Worm (Caenorhabditis elegans): ENCODE data around the gene tbx-41.
A peak's percentile ranks its signal among the peaks of the same experiment; 100 is the strongest.

The tbx-41 gene

ce11 chrX:1837703-1838102, 27.3 kb upstream of the tbx-41 start (continued):
- TF ChIP-seq F49E8.2 (tag; optimal IDR thresholded peaks at IDR 0.05; ENCODE audit: borderline replicate concordance) (peak; percentile 23), rbr-2 (tag; optimal IDR thresholded peaks at IDR 0.05) (peak; percentile 52), duxl-1 (tag; optimal IDR thresholded peaks at IDR 0.05; ENCODE audit: poor library complexity) (peak; percentile 96), dmd-8 (GFP tag; IDR thresholded peaks at IDR 0.05) (peak; percentile 65; the same call in 1 of the 2 replicates), zag-1 (tag; optimal IDR thresholded peaks at IDR 0.05) (no peak), Y75B8A.6 (GFP tag; IDR thresholded peaks at IDR 0.05) (peak; percentile 75), spr-1 (tag; optimal IDR thresholded peaks at IDR 0.05) (peak; percentile 34), cey-2 (tag; optimal IDR thresholded peaks at IDR 0.05; ENCODE audit: borderline replicate concordance, insufficient read depth) (no peak), attf-4 (tag; optimal IDR thresholded peaks at IDR 0.05) (no peak), mes-2 (tag; optimal IDR thresholded peaks at IDR 0.05; ENCODE audit: poor library complexity, severe bottlenecking) (peak; percentile 83), jun-1 (tag; optimal IDR thresholded peaks at IDR 0.05) (peak; percentile 9), ztf-7 (tag; optimal IDR thresholded peaks at IDR 0.05) (peak; percentile 55), ceh-28 (tag; optimal IDR thresholded peaks at IDR 0.05) (no peak), D1046.2 (GFP tag; IDR thresholded peaks at IDR 0.05) (peak; percentile 82), mdl-1 (tag; optimal IDR thresholded peaks at IDR 0.05) (no peak), daf-8 (GFP tag; IDR thresholded peaks at IDR 0.05) (no peak), tra-1 (GFP tag; IDR thresholded peaks at IDR 0.05) (peak; percentile 86), nhr-42 (GFP tag; IDR thresholded peaks at IDR 0.05) (peak; percentile 71; the same call in 1 of the 2 replicates), lin-15B (tag; optimal IDR thresholded peaks at IDR 0.05) (no peak), snpc-4 (tag; optimal IDR thresholded peaks at IDR 0.05) (no peak), ama-1 (optimal IDR thresholded peaks at IDR 0.05) (no peak), lsy-2 (tag; optimal IDR thresholded peaks at IDR 0.05) (no peak), pha-4 (GFP tag; IDR thresholded peaks at IDR 0.05) (peak; percentile 85), pha-4 (tag; optimal IDR thresholded peaks at IDR 0.05) (no peak), ceh-82 (tag; optimal IDR thresholded peaks at IDR 0.05) (no peak), nhr-76 (tag; optimal IDR thresholded peaks at IDR 0.05) (no peak), F10B5.3 (tag; optimal IDR thresholded peaks at IDR 0.05) (peak; percentile 43), aha-1 (tag) (peak; percentile 33), unc-39 (tag; optimal IDR thresholded peaks at IDR 0.05) (no peak), mdt-29 (GFP tag; IDR thresholded peaks at IDR 0.05) (no peak), lin-39 (tag; optimal IDR thresholded peaks at IDR 0.05) (no peak), tag-97 (GFP tag; IDR thresholded peaks at IDR 0.05) (no peak)

ce11 chrX:1845493-1845892, 19.6 kb upstream of the tbx-41 start, which contains the start of gene T26C11.4:
Gene T26C11.4 (minus strand): TSS chrX:1845546.
- TF ChIP-seq Y105C5A.15 (GFP tag; IDR thresholded peaks at IDR 0.05), result no peak
- peak; percentile 11 for TF ChIP-seq hlh-11 (tag; optimal IDR thresholded peaks at IDR 0.05)
- peak; percentile 69 for TF ChIP-seq dpl-1 (GFP tag; optimal IDR thresholded peaks at IDR 0.05)
- peak; percentile 55 for TF ChIP-seq duxl-1 (tag; optimal IDR thresholded peaks at IDR 0.05; ENCODE audit: poor library complexity)
- no peak for TF ChIP-seq mxl-2 (GFP tag; conservative IDR thresholded peaks at IDR 0.05)
- peak; percentile 59 for TF ChIP-seq mes-2 (tag; optimal IDR thresholded peaks at IDR 0.05; ENCODE audit: poor library complexity, severe bottlenecking)

ce11 chrX:1847685-1848084, 17.4 kb upstream of the tbx-41 start:
- no peak for TF ChIP-seq F37D6.2 (tag; optimal IDR thresholded peaks at IDR 0.05)
- no peak for TF ChIP-seq hmg-1.1 (GFP tag; IDR thresholded peaks at IDR 0.05)
- peak in 1 of 2 experiments; percentile 98 for TF ChIP-seq unc-62 (GFP tag; optimal IDR thresholded peaks at IDR 0.05 in 1 of 2)
- no peak for TF ChIP-seq unc-62 (tag; optimal IDR thresholded peaks at IDR 0.05)
